Fruit fly (Drosophila melanogaster) whole organism, embryonic: ENCODE results near the gene CG14817.

Experiments used
- CG10321 ChIP-seq: fragments of 200-800 bp; sonication (Bioruptor generic); IDR thresholded peaks from 2 replicates; pipeline ENCODE4 v1.3.6; 2022; ENCODE audit warnings: missing biosample characterization, missing genetic modification characterization
- CG10565 ChIP-seq: fragments of 200-800 bp; sonication (Bioruptor generic); optimal IDR thresholded peaks from 3 replicates; lab custom pipeline; 2016; ENCODE audit warnings: missing biosample characterization, mild to moderate bottlenecking, missing genetic modification characterization
- CG12219 ChIP-seq: fragments of 200-800 bp; sonication (Bioruptor generic); optimal IDR thresholded peaks from 3 replicates; lab custom pipeline; 2018; ENCODE audit warnings: missing biosample characterization, mild to moderate bottlenecking, missing genetic modification characterization
- CG12236 ChIP-seq: fragments of 200-800 bp; sonication (Bioruptor generic); optimal IDR thresholded peaks from 2 replicates; lab custom pipeline; 2016; ENCODE audit warnings: missing biosample characterization, missing genetic modification characterization
- CG1602 ChIP-seq: fragments of 200-800 bp; sonication (Bioruptor generic); optimal IDR thresholded peaks from 3 replicates; lab custom pipeline; 2016; ENCODE audit warnings: missing biosample characterization, missing genetic modification characterization
- CG1603 ChIP-seq: fragments of 200-800 bp; sonication (Bioruptor generic); optimal IDR thresholded peaks from 2 replicates; lab custom pipeline; 2019; ENCODE audit warnings: missing biosample characterization, mild to moderate bottlenecking, missing genetic modification characterization, moderate library complexity
- CG17612 ChIP-seq: fragments of 200-800 bp; sonication (Bioruptor generic); IDR thresholded peaks from 2 replicates; pipeline ENCODE4 v1.3.6; 2022; ENCODE audit warnings: missing biosample characterization, missing genetic modification characterization
- CG17829 ChIP-seq: fragments of 200-800 bp; optimal IDR thresholded peaks from 2 replicates; lab custom pipeline; 2019; ENCODE audit warnings: missing biosample characterization, mild to moderate bottlenecking, missing genetic modification characterization, moderate library complexity
- CG2116 ChIP-seq: fragments of 200-800 bp; sonication (Bioruptor generic); optimal IDR thresholded peaks from 3 replicates; lab custom pipeline; 2018; ENCODE audit warnings: missing biosample characterization, mild to moderate bottlenecking, missing genetic modification characterization
- CG2712 ChIP-seq: fragments of 200-800 bp; optimal IDR thresholded peaks from 3 replicates; lab custom pipeline; 2019; ENCODE audit warnings: missing biosample characterization, mild to moderate bottlenecking, missing genetic modification characterization, moderate library complexity
- CG30431 ChIP-seq: fragments of 200-800 bp; sonication (Bioruptor generic); optimal IDR thresholded peaks from 2 replicates; lab custom pipeline; 2017; ENCODE audit warnings: missing biosample characterization, missing genetic modification characterization
- CG31365 ChIP-seq: fragments of 200-800 bp; sonication (Bioruptor generic); optimal IDR thresholded peaks from 2 replicates; lab custom pipeline; 2018; ENCODE audit warnings: missing biosample characterization, mild to moderate bottlenecking, missing genetic modification characterization
- CG31441 ChIP-seq: fragments of 200-800 bp; sonication (Bioruptor generic); IDR thresholded peaks from 2 replicates; pipeline ENCODE4 v1.3.6; 2022; ENCODE audit warnings: missing biosample characterization, missing genetic modification characterization
- CG3847 ChIP-seq: fragments of 200-800 bp; sonication (Bioruptor generic); IDR thresholded peaks from 2 replicates; pipeline ENCODE4 v1.3.6; 2022; ENCODE audit warnings: missing biosample characterization, missing genetic modification characterization
- CG4404 ChIP-seq: fragments of 200-800 bp; sonication (Bioruptor generic); IDR thresholded peaks from 2 replicates; pipeline ENCODE4 v1.3.6; 2022; ENCODE audit warnings: missing biosample characterization, missing genetic modification characterization
- CG6765 ChIP-seq: fragments of 200-800 bp; sonication (Bioruptor generic); optimal IDR thresholded peaks from 3 replicates; lab custom pipeline; 2017; ENCODE audit warnings: missing biosample characterization, mild to moderate bottlenecking, missing genetic modification characterization
- CG7786 ChIP-seq: fragments of 200-800 bp; sonication (Bioruptor generic); optimal IDR thresholded peaks from 2 replicates; lab custom pipeline; 2016; ENCODE audit warnings: missing biosample characterization, missing genetic modification characterization
- CG7839 ChIP-seq: fragments of 200-800 bp; sonication (Bioruptor generic); optimal IDR thresholded peaks from 3 replicates; lab custom pipeline; 2018; ENCODE audit warnings: missing biosample characterization, mild to moderate bottlenecking, missing genetic modification characterization, moderate library complexity
- CG8478 ChIP-seq: fragments of >200 bp; optimal IDR thresholded peaks from 2 replicates; lab custom pipeline; 2018
- CG8765 ChIP-seq: fragments of 200-800 bp; sonication (Bioruptor generic); IDR thresholded peaks from 2 replicates; pipeline ENCODE4 v1.3.6; 2022; ENCODE audit warnings: missing biosample characterization, missing genetic modification characterization
- CG9932 ChIP-seq: fragments of 200-800 bp; sonication (Bioruptor generic); IDR thresholded peaks from 2 replicates; pipeline ENCODE4 v1.3.6; 2022; ENCODE audit warnings: missing biosample characterization, missing genetic modification characterization
- D19A ChIP-seq: fragments of 200-800 bp; optimal IDR thresholded peaks from 3 replicates; lab custom pipeline; 2019; ENCODE audit warnings: missing biosample characterization, mild to moderate bottlenecking, missing genetic modification characterization, moderate library complexity
- Deaf1 ChIP-seq: fragments of 200-800 bp; optimal IDR thresholded peaks from 3 replicates; lab custom pipeline; 2019; ENCODE audit warnings: missing biosample characterization, mild to moderate bottlenecking, missing genetic modification characterization, moderate library complexity
- Dip3 ChIP-seq: fragments of 200-800 bp; sonication (Bioruptor generic); optimal IDR thresholded peaks from 3 replicates; lab custom pipeline; 2016; ENCODE audit warnings: missing biosample characterization, missing genetic modification characterization
- Ets65A ChIP-seq: fragments of 200-800 bp; sonication (Bioruptor generic); peaks from one replicate; lab custom pipeline; 2016; ENCODE audit warnings: missing biosample characterization, missing genetic modification characterization
- HHEX ChIP-seq: fragments of 200-800 bp; sonication (Bioruptor generic); optimal IDR thresholded peaks from 3 replicates; lab custom pipeline; 2017; ENCODE audit warnings: missing biosample characterization, mild to moderate bottlenecking, missing genetic modification characterization, missing genetic modification reagents
- al ChIP-seq: fragments of 200-800 bp; sonication (Bioruptor generic); IDR thresholded peaks from 2 replicates; pipeline ENCODE4 v1.3.6; 2022; ENCODE audit warnings: missing biosample characterization, missing genetic modification characterization
- aop ChIP-seq: fragments of 200-800 bp; sonication (Bioruptor generic); IDR thresholded peaks from 2 replicates; pipeline ENCODE4 v1.3.6; 2022; ENCODE audit warnings: missing biosample characterization, missing genetic modification characterization
- bcd ChIP-seq: fragments of 200-800 bp; sonication (Bioruptor generic); optimal IDR thresholded peaks from 2 replicates; lab custom pipeline; 2017; ENCODE audit warnings: missing biosample characterization, mild to moderate bottlenecking, missing genetic modification characterization
- corto ChIP-seq: fragments of 200-800 bp; sonication (Bioruptor generic); optimal IDR thresholded peaks from 2 replicates; lab custom pipeline; 2016; ENCODE audit warnings: missing biosample characterization, mild to moderate bottlenecking, missing genetic modification characterization, moderate library complexity
- crp ChIP-seq, 2 experiments: fragments of 200-800 bp; sonication (Bioruptor generic); optimal IDR thresholded peaks; 2 replicates in 1 of 2; 3 replicates in 1 of 2; lab custom pipeline; 2017; ENCODE audit warnings: missing biosample characterization in 2 of 2, missing genetic modification characterization in 2 of 2, mild to moderate bottlenecking in 1 of 2, moderate library complexity in 1 of 2
- dati ChIP-seq: fragments of 200-800 bp; sonication (Bioruptor generic); IDR thresholded peaks from 2 replicates; pipeline ENCODE4 v1.3.6; 2022; ENCODE audit warnings: missing biosample characterization, missing genetic modification characterization
- esg ChIP-seq: fragments of 200-800 bp; sonication (Bioruptor generic); conservative IDR thresholded peaks from 2 replicates; pipeline ENCODE4 v1.3.6; 2022; ENCODE audit warnings: missing biosample characterization, missing genetic modification characterization
- gsb ChIP-seq: fragments of 200-800 bp; sonication (Bioruptor generic); IDR thresholded peaks from 2 replicates; pipeline ENCODE4 v1.3.6; 2022; ENCODE audit warnings: missing biosample characterization, missing genetic modification characterization
- gt ChIP-seq: fragments of 200-800 bp; sonication (Bioruptor generic); IDR thresholded peaks from 2 replicates; pipeline ENCODE4 v1.3.6; 2022; ENCODE audit warnings: missing biosample characterization, missing genetic modification characterization
- ind ChIP-seq: fragments of 200-800 bp; sonication (Bioruptor generic); optimal IDR thresholded peaks from 3 replicates; lab custom pipeline; 2016; ENCODE audit warnings: missing biosample characterization, missing genetic modification characterization
- lab ChIP-seq: fragments of 200-800 bp; sonication (Bioruptor generic); optimal IDR thresholded peaks from 3 replicates; lab custom pipeline; 2017; ENCODE audit warnings: missing biosample characterization, missing genetic modification characterization, mild to moderate bottlenecking, moderate library complexity, missing genetic modification reagents
- lbe ChIP-seq: fragments of 200-800 bp; sonication (Bioruptor generic); optimal IDR thresholded peaks from 2 replicates; lab custom pipeline; 2016; ENCODE audit warnings: missing biosample characterization, mild to moderate bottlenecking, missing genetic modification characterization
- mld ChIP-seq: fragments of 200-800 bp; sonication (Bioruptor generic); IDR thresholded peaks from 3 replicates; pipeline ENCODE4 v1.3.6; 2022; ENCODE audit warnings: missing biosample characterization, missing genetic modification characterization; ENCODE audit not compliant: partially characterized antibody
- nmo ChIP-seq: fragments of 200-800 bp; sonication (Bioruptor generic); optimal IDR thresholded peaks from 2 replicates; lab custom pipeline; 2018; ENCODE audit warnings: missing biosample characterization, mild to moderate bottlenecking, missing genetic modification characterization, moderate library complexity
- oc ChIP-seq: fragments of 200-800 bp; sonication (Bioruptor generic); optimal IDR thresholded peaks from 2 replicates; lab custom pipeline; 2018; ENCODE audit warnings: missing biosample characterization, mild to moderate bottlenecking, missing genetic modification characterization, moderate library complexity
- pum ChIP-seq: fragments of 200-800 bp; sonication (Bioruptor generic); optimal IDR thresholded peaks from 2 replicates; lab custom pipeline; 2016; ENCODE audit warnings: missing biosample characterization, missing genetic modification characterization
- seq ChIP-seq: fragments of 200-800 bp; sonication (Bioruptor generic); IDR thresholded peaks from 2 replicates; pipeline ENCODE4 v1.3.6; 2022; ENCODE audit warnings: missing biosample characterization, missing genetic modification characterization
- sim ChIP-seq: fragments of 200-800 bp; sonication (Bioruptor generic); IDR thresholded peaks from 2 replicates; pipeline ENCODE4 v1.3.6; 2022; ENCODE audit warnings: missing biosample characterization, missing genetic modification characterization
- slbo ChIP-seq: fragments of 200-800 bp; sonication (Bioruptor generic); IDR thresholded peaks from 2 replicates; pipeline ENCODE4 v1.3.6; 2022; ENCODE audit warnings: missing biosample characterization, missing genetic modification characterization
- stwl ChIP-seq: fragments of 200-800 bp; sonication (Bioruptor generic); optimal IDR thresholded peaks from 3 replicates; lab custom pipeline; 2018; ENCODE audit warnings: missing biosample characterization, mild to moderate bottlenecking, missing genetic modification characterization, moderate library complexity
- tna ChIP-seq: fragments of 200-800 bp; sonication (Bioruptor generic); IDR thresholded peaks from 2 replicates; pipeline ENCODE4 v1.3.6; 2022; ENCODE audit warnings: missing biosample characterization, missing genetic modification characterization; ENCODE audit not compliant: partially characterized antibody
- twi ChIP-seq: fragments of 200-800 bp; optimal IDR thresholded peaks from 2 replicates; lab custom pipeline; 2019; ENCODE audit warnings: missing biosample characterization, mild to moderate bottlenecking, missing genetic modification characterization, moderate library complexity
- wek ChIP-seq: fragments of 200-800 bp; sonication (Bioruptor generic); optimal IDR thresholded peaks from 3 replicates; lab custom pipeline; 2018; ENCODE audit warnings: missing biosample characterization, mild to moderate bottlenecking, missing genetic modification characterization, moderate library complexity
- zen2 ChIP-seq: fragments of 200-800 bp; sonication (Bioruptor generic); IDR thresholded peaks from 3 replicates; pipeline ENCODE4 v1.3.6; 2022; ENCODE audit warnings: missing biosample characterization, missing genetic modification characterization; ENCODE audit not compliant: partially characterized antibody
- zfh2 ChIP-seq: fragments of 200-800 bp; sonication (Bioruptor generic); optimal IDR thresholded peaks from 2 replicates; lab custom pipeline; 2016; ENCODE audit warnings: missing biosample characterization, missing genetic modification characterization

The CG14817 gene

dm6 chrX:1861620-1862184 is 15.4 kb downstream of the CG14817 start, which contains the start of gene deltaCOP (continued):
- TF ChIP-seq CG6765 (GFP tag; lab: Kevin White, UChicago) (peak; percentile 45), pum (GFP tag; lab: Kevin White, UChicago) (peak; percentile 89), lbe (GFP tag; lab: Kevin White, UChicago) (peak; percentile 82), ind (peak; percentile 90), slbo (GFP tag; lab: Robert Waterston, UW) (peak; percentile 91), CG10321 (GFP tag; lab: Robert Waterston, UW) (no peak), gt (GFP tag; lab: Robert Waterston, UW) (no peak), stwl (tag; lab: Kevin White, UChicago) (peak; percentile 68), CG2712 (tag; lab: Kevin White, UChicago) (peak; percentile 74), Deaf1 (no peak), mld (no peak), corto (GFP tag; lab: Kevin White, UChicago) (no peak), D19A (tag; lab: Kevin White, UChicago) (peak; percentile 100), zfh2 (GFP tag; lab: Kevin White, UChicago) (peak; percentile 94), CG12219 (GFP tag; lab: Kevin White, UChicago) (no peak), CG9932 (GFP tag; lab: Robert Waterston, UW) (peak; percentile 89), CG7786 (GFP tag; lab: Kevin White, UChicago) (peak; percentile 93), CG4404 (peak; percentile 80), CG30431 (GFP tag; lab: Kevin White, UChicago) (peak; percentile 46), CG17829 (tag; lab: Kevin White, UChicago) (peak; percentile 69), bcd (GFP tag; lab: Kevin White, UChicago) (peak; percentile 83), CG3847 (GFP tag; lab: Robert Waterston, UW) (peak; percentile 89), gsb (peak; percentile 61), seq (GFP tag; lab: Robert Waterston, UW) (peak; percentile 82), HHEX (GFP tag; lab: Kevin White, UChicago) (peak; percentile 74), CG2116 (GFP tag; lab: Kevin White, UChicago) (peak; percentile 60), tna (no peak), aop (GFP tag; lab: Robert Waterston, UW) (no peak), Dip3 (GFP tag; lab: Kevin White, UChicago) (peak; percentile 94), nmo (GFP tag; lab: Kevin White, UChicago) (peak; percentile 79), zen2 (no peak), twi (tag; lab: Kevin White, UChicago) (peak; percentile 58), wek (peak; percentile 37), al (GFP tag; lab: Robert Waterston, UW) (peak; percentile 88), CG31441 (GFP tag; lab: Robert Waterston, UW) (no peak; the same call in 1 of the 2 replicates), CG31365 (tag; lab: Kevin White, UChicago) (no peak), CG17612 (0 out of 2 replicates have a peak, but pooled peaks have one; percentile 43), CG1602 (GFP tag; lab: Kevin White, UChicago) (peak; percentile 84), dati (no peak), oc (tag; lab: Kevin White, UChicago) (peak; percentile 36), esg (peak; percentile 82), CG7839 (peak; percentile 82), lab (no peak), CG8478 (lab: Kevin White, UChicago) (no peak), crp (GFP tag; optimal IDR thresholded peaks at IDR 0.05; lab: Kevin White, UChicago) (peak in 1 of 2 experiments; percentile 35), sim (no peak), CG12236 (GFP tag; lab: Kevin White, UChicago) (peak; percentile 72), CG8765 (GFP tag; lab: Robert Waterston, UW) (peak; percentile 62; the same call in 1 of the 2 replicates), CG1603 (no peak), CG10565 (peak; percentile 43), Ets65A (GFP tag; lab: Kevin White, UChicago) (peak; percentile 99)
